Fruit fly (Drosophila melanogaster): ENCODE measurements around the gene tin.

tin gene

DNA sequence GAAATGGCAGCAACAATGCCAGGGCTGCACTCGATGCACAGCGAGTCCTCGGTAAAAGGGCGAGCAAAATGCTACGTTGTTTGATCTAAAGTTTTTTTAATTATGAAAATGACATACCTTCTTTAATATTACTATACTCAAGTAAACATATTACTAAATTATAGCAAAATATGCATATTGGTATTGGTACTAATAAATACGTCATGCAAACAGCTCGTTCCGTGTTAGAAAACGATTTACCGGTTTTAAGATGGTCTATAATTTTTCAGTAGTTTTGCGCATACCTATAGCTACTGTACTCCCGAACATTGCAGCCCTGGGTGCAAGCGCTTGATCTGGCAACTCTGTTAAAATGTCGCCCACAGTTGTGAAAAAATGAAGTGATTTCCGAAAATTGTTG, 13.5 kb upstream of the tin start (continued):
- peak; percentile 75; the same call in 2 of the 3 replicates for TF ChIP-seq C15 (GFP tag; IDR thresholded peaks at IDR 0.05)
- peak; percentile 92 for TF ChIP-seq CG4854 (GFP tag; optimal IDR thresholded peaks at IDR 0.05)
- peak; percentile 85 for TF ChIP-seq CG6854 (GFP tag; optimal IDR thresholded peaks at IDR 0.05)
- peak; percentile 49; the same call in 1 of the 2 replicates for TF ChIP-seq CG1024 (GFP tag; IDR thresholded peaks at IDR 0.05)
- peak; percentile 89 for TF ChIP-seq cwo (GFP tag; optimal IDR thresholded peaks at IDR 0.05)
- no peak for TF ChIP-seq Hr39 (optimal IDR thresholded peaks at IDR 0.05)
- peak; percentile 84 for TF ChIP-seq salm (tag; optimal IDR thresholded peaks at IDR 0.05)
- peak; percentile 97 for TF ChIP-seq nmo (GFP tag; optimal IDR thresholded peaks at IDR 0.05)
- TF ChIP-seq Nf-YA (GFP tag; IDR thresholded peaks at IDR 0.05), result peak; percentile 83
- TF ChIP-seq dmrt11E (tag; optimal IDR thresholded peaks at IDR 0.05), result peak; percentile 91
- peak; percentile 98 for TF ChIP-seq Xbp1 (GFP tag; optimal IDR thresholded peaks at IDR 0.05)
- peak; percentile 75 for TF ChIP-seq CG6254 (GFP tag; optimal IDR thresholded peaks at IDR 0.05)
- TF ChIP-seq CG2678 (tag; optimal IDR thresholded peaks at IDR 0.05), result peak; percentile 97
- TF ChIP-seq CG17186 (GFP tag; optimal IDR thresholded peaks at IDR 0.05), result peak; percentile 95
- TF ChIP-seq org-1 (GFP tag; optimal IDR thresholded peaks at IDR 0.05), result peak; percentile 88
- peak; percentile 90 for TF ChIP-seq CG15011 (GFP tag; optimal IDR thresholded peaks at IDR 0.05)
- peak; percentile 92 for TF ChIP-seq caup (GFP tag; optimal IDR thresholded peaks at IDR 0.05; ENCODE audit: severe bottlenecking)
- TF ChIP-seq croc (GFP tag; conservative IDR thresholded peaks at IDR 0.05), result peak; percentile 93
- peak; percentile 65; the same call in 1 of the 3 replicates for TF ChIP-seq gce (GFP tag; IDR thresholded peaks at IDR 0.05)
- peak; percentile 61 for TF ChIP-seq pros (GFP tag; optimal IDR thresholded peaks at IDR 0.05)
- TF ChIP-seq onecut (GFP tag; IDR thresholded peaks at IDR 0.05), result peak; percentile 82
- TF ChIP-seq Sry-β (GFP tag; optimal IDR thresholded peaks at IDR 0.05), result peak; percentile 68
- peak; percentile 96 for TF ChIP-seq pho (GFP tag; optimal IDR thresholded peaks at IDR 0.05)
- TF ChIP-seq Doc3 (GFP tag; IDR thresholded peaks at IDR 0.05; ENCODE audit: partially characterized antibody), result no peak
- TF ChIP-seq CG12942 (GFP tag; optimal IDR thresholded peaks at IDR 0.05), result peak; percentile 95
- TF ChIP-seq sna (GFP tag; IDR thresholded peaks at IDR 0.05; ENCODE audit: partially characterized antibody), result no peak
- TF ChIP-seq Camta (GFP tag; optimal IDR thresholded peaks at IDR 0.05), result peak; percentile 91
- TF ChIP-seq CG13424 (tag; optimal IDR thresholded peaks at IDR 0.05), result peak; percentile 98
- TF ChIP-seq CG32532 (GFP tag; IDR thresholded peaks at IDR 0.05), result peak; percentile 94
- peak; percentile 78; the same call in 2 of the 3 replicates for TF ChIP-seq CG3726 (GFP tag; IDR thresholded peaks at IDR 0.05)
- no peak for TF ChIP-seq mld (GFP tag; IDR thresholded peaks at IDR 0.05; ENCODE audit: partially characterized antibody)
- peak; percentile 71 for TF ChIP-seq CG10321 (GFP tag; IDR thresholded peaks at IDR 0.05)
- peak; percentile 37; the same call in 1 of the 2 replicates for TF ChIP-seq CG13287 (GFP tag; IDR thresholded peaks at IDR 0.05; ENCODE audit: partially characterized antibody)
- TF ChIP-seq Dfd (GFP tag; optimal IDR thresholded peaks at IDR 0.05), result no peak
- peak; percentile 53 for TF ChIP-seq pfk (GFP tag; optimal IDR thresholded peaks at IDR 0.05)
- peak; percentile 92 for TF ChIP-seq CG10654 (GFP tag; optimal IDR thresholded peaks at IDR 0.05)
- peak; percentile 97 for TF ChIP-seq zfh2 (GFP tag; optimal IDR thresholded peaks at IDR 0.05)
- TF ChIP-seq Tbp (GFP tag; optimal IDR thresholded peaks at IDR 0.05), result no peak
- TF ChIP-seq CG1832 (GFP tag; optimal IDR thresholded peaks at IDR 0.05), result no peak
- TF ChIP-seq CG7745 (tag; optimal IDR thresholded peaks at IDR 0.05), result no peak
- peak; percentile 93 for TF ChIP-seq CG12104 (GFP tag; optimal IDR thresholded peaks at IDR 0.05)
- TF ChIP-seq shn (GFP tag; optimal IDR thresholded peaks at IDR 0.05), result peak; percentile 95
- TF ChIP-seq CG3838 (GFP tag; optimal IDR thresholded peaks at IDR 0.05), result peak; percentile 97
- peak; percentile 87 for TF ChIP-seq HLH3B (GFP tag; IDR thresholded peaks at IDR 0.05)
- TF ChIP-seq nerfin-2 (GFP tag; IDR thresholded peaks at IDR 0.05; ENCODE audit: partially characterized antibody), result no peak
- TF ChIP-seq CTCF (GFP tag; optimal IDR thresholded peaks at IDR 0.05), result peak; percentile 52
- no peak for TF ChIP-seq inv (GFP tag; IDR thresholded peaks at IDR 0.05; ENCODE audit: partially characterized antibody)
- TF ChIP-seq ind (GFP tag; optimal IDR thresholded peaks at IDR 0.05), result peak; percentile 98
- TF ChIP-seq Rx (GFP tag; IDR thresholded peaks at IDR 0.05), result peak; percentile 85
- TF ChIP-seq chn (GFP tag; optimal IDR thresholded peaks at IDR 0.05), result peak; percentile 94
- TF ChIP-seq Fer2 (tag; optimal IDR thresholded peaks at IDR 0.05), result peak; percentile 97

All from whole organism, embryonic.